Worm (Caenorhabditis elegans) whole organism, dauer: ENCODE results near the gene vps-26.
"Not testable (repeated sequence)": the region's sequence is repeated elsewhere in the genome, so short reads cannot be mapped to it uniquely, and the experiment has no call there.

Source experiments
- unc-62 ChIP-seq: sonication (generic microtip); optimal IDR thresholded peaks from 2 replicates; lab custom pipeline; 2017; ENCODE audit warnings: missing biosample characterization, missing genetic modification reagents, missing genetic modification characterization

Gene vps-26

DNA sequence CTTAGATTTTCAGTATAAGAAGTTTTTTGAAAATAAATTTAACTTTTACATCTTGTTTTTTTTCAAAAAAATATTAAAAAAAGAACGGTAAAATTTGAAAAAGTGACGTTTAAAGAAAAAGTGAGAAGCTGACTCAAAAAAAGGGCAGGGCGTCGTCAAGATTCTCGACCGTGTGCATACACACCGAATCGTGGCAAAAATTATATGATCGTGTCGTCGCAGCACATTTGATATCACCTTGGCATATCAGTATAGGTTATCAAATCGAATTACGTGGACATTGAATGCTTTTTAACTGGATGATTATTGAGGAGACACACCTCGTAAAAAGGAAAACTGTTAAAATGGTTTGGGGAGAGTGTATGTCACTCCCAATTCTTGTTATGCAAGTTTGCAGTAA is 8.6 kb downstream of the vps-26 start:
- no peak for TF ChIP-seq unc-62 (GFP tag; lab: Kevin White, UChicago)

DNA sequence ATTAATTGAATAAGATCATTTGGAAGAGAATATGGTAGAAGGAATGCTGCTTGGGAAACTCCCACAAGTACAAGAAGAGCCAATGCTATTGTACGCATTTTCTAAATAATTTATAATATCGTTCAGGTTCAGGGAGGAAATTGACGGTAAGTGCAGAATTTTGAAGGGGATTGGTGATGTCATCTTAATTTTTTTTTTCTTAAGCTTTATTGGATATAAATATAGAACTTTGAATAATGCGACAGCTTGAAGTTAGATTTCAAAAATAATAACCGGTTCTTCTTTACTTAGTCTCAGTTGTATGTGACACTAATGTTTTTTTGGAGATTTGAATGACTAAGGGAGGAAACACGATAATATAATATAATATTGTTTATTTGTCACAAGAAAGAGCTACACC is 10.8 kb downstream of the vps-26 start, which contains the start of gene nspg-7.1:
Gene nspg-7.1 (minus strand): TSS at position 101 of the 400 bp plus-strand sequence.
- TF ChIP-seq unc-62 (GFP tag; lab: Kevin White, UChicago), result no peak

DNA sequence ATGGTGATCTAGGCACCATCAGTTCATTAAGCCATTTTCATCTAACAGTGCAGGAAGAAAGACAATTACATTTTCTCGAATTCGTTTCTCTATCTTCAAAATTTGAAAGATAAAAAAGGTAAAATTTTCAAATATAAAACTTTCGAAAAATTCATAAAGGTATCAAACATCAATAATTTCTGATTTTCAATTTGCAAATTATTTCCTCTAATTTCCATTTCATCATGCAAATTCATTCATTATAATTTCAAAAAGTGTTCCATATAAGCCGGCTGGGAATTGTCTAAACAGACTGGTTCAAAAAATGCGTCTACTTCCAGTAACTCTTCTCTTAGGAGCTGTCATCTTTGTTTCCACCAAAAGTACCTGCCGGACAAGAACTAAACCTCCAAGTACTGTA is 13.9 kb downstream of the vps-26 start, which contains the start of gene clec-183:
Gene clec-183 (plus strand): TSS at position 301 of the 400 bp plus-strand sequence.
- TF ChIP-seq unc-62 (GFP tag; lab: Kevin White, UChicago), result no peak

DNA sequence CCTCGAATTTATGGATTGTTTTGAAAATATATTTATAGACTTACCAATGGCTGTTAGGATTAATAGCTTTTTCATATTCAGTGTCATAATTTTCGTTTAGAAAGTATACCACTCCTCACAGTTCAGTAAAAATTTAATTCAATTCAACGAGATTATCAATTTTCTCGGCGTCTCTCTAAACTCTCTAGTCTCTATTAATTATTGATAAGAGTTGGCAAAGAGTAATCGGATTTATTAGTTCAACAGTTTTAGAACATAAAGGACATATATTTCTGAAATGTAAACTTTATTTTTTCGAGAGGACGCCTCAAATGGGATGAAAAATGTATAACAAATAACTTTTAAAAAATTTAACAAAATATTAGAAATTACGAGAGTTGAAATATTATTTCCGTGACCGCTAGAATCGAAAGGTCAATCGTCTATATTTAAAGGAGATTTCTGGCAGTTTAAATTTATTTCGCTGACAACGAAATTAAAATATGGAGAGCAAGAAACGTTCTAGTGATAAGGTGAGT is 17.5 kb downstream of the vps-26 start, which contains the start of the genes nspg-11 and F49C12.15:
Gene nspg-11 (minus strand): TSS at position 101 of the 518 bp plus-strand sequence.
Gene F49C12.15 (plus strand): TSS at position 468 of the 518 bp plus-strand sequence.
- no peak for TF ChIP-seq unc-62 (GFP tag; lab: Kevin White, UChicago)

DNA sequence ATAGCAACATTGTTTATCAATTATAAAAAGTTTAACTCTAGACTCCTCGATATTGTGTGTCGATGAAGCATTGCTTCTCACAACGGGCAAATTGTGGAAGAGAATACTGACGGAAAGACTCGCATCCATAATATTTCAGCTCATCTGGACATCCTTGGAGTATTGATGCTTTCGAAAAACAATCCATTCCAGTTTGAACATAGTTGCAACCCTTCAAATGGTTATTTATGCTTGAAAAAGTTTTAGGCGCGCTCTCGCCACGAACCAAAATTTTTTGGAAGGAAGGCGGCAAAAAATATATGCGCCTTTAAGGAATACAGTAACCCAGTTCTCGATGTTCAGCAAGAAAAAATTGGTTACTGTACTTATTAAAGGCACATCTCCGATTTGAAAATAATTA is 19.1 kb downstream of the vps-26 start:
- no peak for TF ChIP-seq unc-62 (GFP tag; lab: Kevin White, UChicago)

DNA sequence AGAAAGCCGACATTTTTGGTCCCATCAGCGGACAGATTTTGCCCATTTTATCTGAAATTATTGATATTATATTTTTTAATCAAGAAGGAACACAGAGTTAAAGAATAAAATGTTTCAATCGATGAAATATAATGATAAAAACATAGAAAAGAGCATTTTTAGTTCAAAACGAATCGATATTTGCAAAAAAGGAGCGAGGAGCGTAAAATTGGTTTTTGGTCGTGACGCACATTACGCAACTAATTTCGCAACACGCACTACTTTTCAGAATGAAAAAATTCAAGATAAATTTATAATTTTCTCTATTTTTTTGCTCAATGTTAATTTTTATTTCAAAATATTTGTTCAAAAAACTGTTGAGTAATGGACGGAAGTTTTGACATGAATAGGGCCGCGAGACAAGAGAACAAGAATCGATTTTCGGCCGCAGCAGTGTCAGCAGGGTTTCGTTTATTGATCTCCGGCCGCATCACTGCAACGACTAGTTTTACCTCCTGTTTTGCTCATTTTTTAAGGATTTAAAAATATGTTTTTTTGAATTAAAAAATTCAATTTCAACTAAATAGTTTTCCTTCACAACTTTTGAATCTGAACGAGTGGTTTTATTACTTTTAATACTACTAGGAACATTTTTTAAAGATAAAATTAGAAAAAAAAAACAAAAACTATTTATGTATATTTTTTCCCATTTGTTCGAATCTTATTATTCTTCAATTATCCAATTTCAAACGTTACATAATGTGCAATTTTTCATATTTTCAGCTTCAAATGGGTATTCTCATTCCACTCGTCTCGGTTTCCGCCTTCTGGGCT is 20.3 kb downstream of the vps-26 start, which contains the start of the genes F49C12.12 and vha-17:
Gene F49C12.12 (minus strand): TSS at position 51 of the 813 bp plus-strand sequence.
Gene vha-17 (plus strand): TSS at position 763 of the 813 bp plus-strand sequence.
- no peak for TF ChIP-seq unc-62 (GFP tag; lab: Kevin White, UChicago)

DNA sequence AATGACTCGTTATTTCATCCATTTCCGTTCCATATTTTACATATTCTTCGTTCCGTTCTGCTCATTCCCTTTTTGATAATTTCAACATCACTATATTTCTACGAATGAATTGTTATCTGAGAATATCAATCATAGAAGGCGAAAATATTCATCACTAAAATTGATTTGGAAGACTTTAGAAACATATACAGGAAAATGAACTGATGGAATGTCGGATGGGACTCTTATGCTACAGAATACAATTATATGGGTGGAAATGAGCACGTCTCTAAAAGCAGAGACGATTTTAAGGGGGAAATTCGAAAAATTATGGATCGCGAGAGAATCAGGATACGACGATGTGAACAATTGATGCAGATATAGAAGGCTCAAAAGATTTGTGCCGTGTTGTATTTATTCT is 21.6 kb downstream of the vps-26 start:
- TF ChIP-seq unc-62 (GFP tag; lab: Kevin White, UChicago), result no peak

DNA sequence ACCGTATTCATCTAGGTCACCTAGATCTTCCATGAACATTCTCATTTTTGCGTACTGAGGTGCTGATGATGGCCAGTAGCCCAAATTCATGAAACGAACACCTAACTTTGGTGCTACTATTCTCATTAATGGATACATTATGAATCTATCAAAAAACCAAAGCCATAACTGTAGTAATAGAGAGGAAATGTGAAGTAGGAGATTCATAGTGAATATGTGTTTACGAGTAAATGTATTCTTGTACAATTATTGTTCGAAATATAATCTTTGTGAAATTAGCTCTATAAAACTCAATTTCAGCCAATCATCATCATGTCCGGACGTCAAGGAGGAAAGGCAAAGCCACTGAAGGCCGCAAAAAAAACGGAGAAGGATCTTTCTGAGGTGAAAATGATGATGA is 22.5 kb downstream of the vps-26 start, which contains the start of the genes F49C12.11 and nemt-1:
Gene F49C12.11 (plus strand): TSS at position 301 of the 400 bp plus-strand sequence.
Gene nemt-1 (minus strand): TSS at position 360 of the 400 bp plus-strand sequence.
- TF ChIP-seq unc-62 (GFP tag; lab: Kevin White, UChicago), result no peak

DNA sequence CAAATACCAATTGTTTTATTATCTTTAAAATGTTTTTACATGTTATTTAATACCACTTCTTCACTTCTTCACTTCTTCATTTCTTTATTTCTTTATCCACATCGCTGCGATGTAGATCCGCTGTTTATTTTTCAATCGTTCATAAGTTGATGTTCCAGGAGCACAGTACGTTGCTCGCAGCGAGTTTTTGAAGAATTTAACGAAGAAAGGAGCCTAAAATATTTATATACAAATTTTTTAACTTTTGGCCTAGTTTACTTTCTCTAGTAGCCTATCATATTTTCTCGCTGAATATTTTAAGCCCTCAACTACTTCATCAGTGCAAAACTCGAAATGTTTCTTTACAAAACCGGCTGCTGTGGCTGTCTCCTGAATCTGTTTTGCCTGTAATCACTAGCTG is 23.4 kb downstream of the vps-26 start:
- no peak for TF ChIP-seq unc-62 (GFP tag; lab: Kevin White, UChicago)

DNA sequence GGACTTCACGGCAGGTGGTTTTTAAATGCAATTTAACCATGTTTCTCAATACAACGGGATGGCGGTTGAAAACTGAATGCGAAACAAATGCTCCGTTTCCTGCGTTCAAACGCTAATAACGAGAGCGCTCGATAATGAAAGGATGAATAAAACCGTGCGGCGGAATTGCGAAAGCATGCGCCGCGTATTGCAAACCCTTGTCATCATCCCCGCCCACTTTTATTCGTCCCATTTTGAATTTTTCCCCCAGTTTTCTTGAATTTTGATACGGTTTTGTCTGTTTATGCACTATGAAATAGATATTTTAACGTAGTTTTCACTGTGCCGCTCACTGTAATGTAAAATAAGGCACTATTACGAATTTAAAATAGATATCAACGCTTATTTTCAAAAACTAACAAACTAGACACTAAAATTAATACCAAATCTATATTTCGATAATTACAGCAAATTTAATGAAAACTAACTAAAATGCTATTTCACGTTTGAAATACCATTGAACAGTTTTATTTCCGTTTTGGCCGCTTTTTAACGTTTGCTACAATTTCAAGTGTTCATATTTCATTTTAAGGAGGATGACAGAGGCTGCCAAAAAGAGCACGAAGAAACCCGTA is 25.4 kb downstream of the vps-26 start, which contains the start of the genes F49C12.9 and rpn-7:
Gene F49C12.9 (minus strand): TSS at position 148 of the 614 bp plus-strand sequence.
Gene rpn-7 (plus strand): TSS at position 564 of the 614 bp plus-strand sequence.
- no peak for TF ChIP-seq unc-62 (GFP tag; lab: Kevin White, UChicago)

DNA sequence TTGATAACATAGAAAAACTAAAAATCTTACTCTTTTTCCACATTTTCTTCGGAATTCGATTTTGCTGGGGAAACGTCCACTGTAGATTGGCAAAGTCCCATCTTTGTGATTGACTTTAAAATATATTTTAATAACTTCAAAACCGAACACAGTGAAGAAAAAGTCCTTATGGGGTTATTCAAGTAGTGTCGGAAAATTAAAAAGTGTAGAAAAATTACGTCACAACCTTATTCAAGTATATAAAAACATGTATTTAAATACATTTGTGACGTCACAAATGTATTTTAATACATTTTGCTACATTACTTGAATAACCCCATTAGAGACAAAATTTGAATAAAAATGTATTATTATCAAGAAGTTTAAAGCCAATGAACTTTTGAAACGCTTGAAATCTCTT is 28.8 kb downstream of the vps-26 start, which contains the start of gene F49C12.7:
Gene F49C12.7 (minus strand): TSS at position 101 of the 400 bp plus-strand sequence.
- TF ChIP-seq unc-62 (GFP tag; lab: Kevin White, UChicago), result not testable (repeated sequence)

DNA sequence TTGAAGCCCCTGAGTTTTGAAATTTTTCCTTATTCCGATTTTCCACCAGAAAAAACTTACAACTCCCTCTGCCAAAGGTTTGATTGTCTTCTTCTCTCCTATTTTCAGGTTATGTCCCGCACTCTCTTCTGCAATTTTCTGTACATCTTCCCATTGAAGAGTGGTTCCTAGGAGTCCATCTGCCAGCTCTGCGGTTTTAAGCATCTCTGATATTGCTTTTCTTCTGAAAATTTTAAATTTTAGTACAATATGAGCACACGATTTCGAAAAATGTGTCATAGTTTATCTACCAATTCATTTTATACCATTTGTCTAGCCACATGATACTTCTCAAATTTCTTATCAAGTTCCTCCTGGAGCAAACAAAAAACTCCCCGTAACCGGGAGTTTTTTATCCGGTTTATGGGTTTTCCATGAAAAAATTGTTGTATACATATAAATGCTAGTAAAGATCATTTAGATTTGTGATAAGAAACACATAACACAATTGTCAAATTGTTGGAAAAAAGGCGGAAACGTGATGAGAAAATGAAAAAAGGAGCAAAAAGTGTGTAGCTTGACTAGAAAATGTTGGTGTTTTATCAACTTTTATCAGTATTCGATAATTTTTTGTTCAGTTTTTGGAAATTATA is 30.5 kb downstream of the vps-26 start:
- no peak for TF ChIP-seq unc-62 (GFP tag; lab: Kevin White, UChicago)

DNA sequence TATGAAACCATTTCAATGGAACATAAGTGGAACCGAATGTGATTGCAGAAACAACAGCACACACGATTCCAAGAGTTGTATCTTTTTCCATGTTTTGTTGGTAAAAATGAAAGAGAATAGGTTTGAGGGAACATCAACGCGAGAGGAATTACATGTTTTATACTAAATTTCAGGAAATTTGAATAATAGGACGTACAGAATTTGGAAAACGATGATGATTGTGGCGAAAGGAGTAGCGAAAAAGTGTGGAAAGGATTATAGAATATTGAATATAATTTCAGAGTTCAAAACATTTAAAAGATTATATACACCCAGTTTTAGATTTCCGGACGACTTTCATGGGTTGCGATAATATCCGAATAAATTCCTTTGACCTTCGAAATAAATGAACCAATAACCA is 32.6 kb downstream of the vps-26 start, which contains the start of gene F49C12.6:
Gene F49C12.6 (minus strand): TSS at position 101 of the 400 bp plus-strand sequence.
- no peak for TF ChIP-seq unc-62 (GFP tag; lab: Kevin White, UChicago)

DNA sequence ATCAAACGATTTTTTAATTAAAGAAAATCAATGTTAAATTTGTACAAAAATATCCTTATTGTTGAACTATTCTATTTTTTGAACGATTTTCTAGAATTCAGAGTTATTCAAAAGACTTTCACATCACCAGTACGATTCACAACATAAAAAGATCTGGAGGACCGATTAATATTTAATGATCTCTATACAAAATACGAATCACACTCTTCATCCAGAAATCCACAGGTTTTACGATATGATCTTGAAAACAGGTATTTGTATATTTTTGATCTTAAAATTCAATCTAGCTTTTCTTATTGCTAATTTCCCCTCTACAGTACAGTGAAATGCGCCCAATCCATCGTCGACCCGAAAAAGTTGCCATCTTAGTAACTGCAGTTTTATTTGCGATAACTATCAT is 37.0 kb downstream of the vps-26 start, which contains the start of gene F49C12.5:
Gene F49C12.5 (plus strand): TSS at position 301 of the 400 bp plus-strand sequence.
- TF ChIP-seq unc-62 (GFP tag; lab: Kevin White, UChicago), result no peak

DNA sequence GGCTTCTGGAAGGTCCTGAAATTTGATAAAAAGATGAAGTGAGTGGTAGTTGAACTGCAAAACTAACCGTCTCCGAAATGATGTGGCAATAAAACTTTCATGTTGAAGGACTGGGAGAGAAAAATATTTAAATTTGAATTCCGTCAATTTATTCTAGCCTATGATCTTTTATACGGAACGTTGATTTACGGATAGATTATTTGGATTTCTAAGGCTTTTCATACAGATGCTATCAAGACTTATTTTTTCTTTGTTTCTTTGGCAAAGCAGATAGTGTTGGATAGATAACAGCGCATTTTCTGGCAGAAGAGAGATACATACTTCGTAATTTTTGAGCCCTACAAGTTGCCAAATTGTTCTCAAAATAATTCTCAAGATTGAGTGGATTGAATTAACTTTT is 37.6 kb downstream of the vps-26 start, which contains the start of gene F49C12.4:
Gene F49C12.4 (minus strand): TSS at position 101 of the 400 bp plus-strand sequence.
- TF ChIP-seq unc-62 (GFP tag; lab: Kevin White, UChicago), result no peak
